Fruit fly (Drosophila melanogaster) whole organism, embryonic: ENCODE data around the gene Cyfip.

Experiments used
- CG13287 ChIP-seq: fragments of 200-800 bp; sonication (Bioruptor generic); IDR thresholded peaks from 2 replicates; pipeline ENCODE4 v1.3.6; 2022; ENCODE audit warnings: missing biosample characterization, missing genetic modification characterization; ENCODE audit not compliant: partially characterized antibody
- CG13894 ChIP-seq: fragments of 200-800 bp; sonication (Bioruptor generic); optimal IDR thresholded peaks from 3 replicates; lab custom pipeline; 2018; ENCODE audit warnings: missing biosample characterization, mild to moderate bottlenecking, missing genetic modification characterization, moderate library complexity
- CG15514 ChIP-seq: fragments of 200-800 bp; sonication (Bioruptor generic); optimal IDR thresholded peaks from 3 replicates; lab custom pipeline; 2017; ENCODE audit warnings: missing biosample characterization, missing genetic modification characterization, mild to moderate bottlenecking, moderate library complexity, missing genetic modification reagents
- CG30403 ChIP-seq: fragments of 200-800 bp; sonication (Bioruptor generic); optimal IDR thresholded peaks from 3 replicates; lab custom pipeline; 2016; ENCODE audit warnings: missing biosample characterization, missing genetic modification characterization
- CG32532 ChIP-seq: fragments of 200-800 bp; sonication (Bioruptor generic); IDR thresholded peaks from 2 replicates; pipeline ENCODE4 v1.3.6; 2022; ENCODE audit warnings: missing biosample characterization, missing genetic modification characterization
- CG34376 ChIP-seq: fragments of 200-800 bp; sonication (Bioruptor generic); optimal IDR thresholded peaks from 2 replicates; lab custom pipeline; 2018; ENCODE audit warnings: missing biosample characterization, mild to moderate bottlenecking, missing genetic modification characterization
- CG7987 ChIP-seq: fragments of 200-800 bp; sonication (Bioruptor generic); optimal IDR thresholded peaks from 2 replicates; lab custom pipeline; 2018; ENCODE audit warnings: missing biosample characterization, mild to moderate bottlenecking, missing genetic modification characterization, moderate library complexity
- CG8281 ChIP-seq: fragments of 200-800 bp; sonication (Bioruptor generic); optimal IDR thresholded peaks from 2 replicates; lab custom pipeline; 2018; ENCODE audit warnings: missing biosample characterization, mild to moderate bottlenecking, missing genetic modification characterization, moderate library complexity
- D19A ChIP-seq: fragments of 200-800 bp; optimal IDR thresholded peaks from 3 replicates; lab custom pipeline; 2019; ENCODE audit warnings: missing biosample characterization, mild to moderate bottlenecking, missing genetic modification characterization, moderate library complexity
- D19B ChIP-seq: fragments of 200-800 bp; sonication (Bioruptor generic); optimal IDR thresholded peaks from 2 replicates; lab custom pipeline; 2017; ENCODE audit warnings: missing biosample characterization, mild to moderate bottlenecking, missing genetic modification characterization
- Fer1 ChIP-seq: fragments of 200-800 bp; sonication (Bioruptor generic); optimal IDR thresholded peaks from 2 replicates; lab custom pipeline; 2017; ENCODE audit warnings: missing biosample characterization, mild to moderate bottlenecking, missing genetic modification characterization
- GATAe ChIP-seq: fragments of 200-800 bp; sonication (Bioruptor generic); conservative IDR thresholded peaks from 2 replicates; pipeline ENCODE4 v1.3.6; 2022; ENCODE audit warnings: missing biosample characterization, missing genetic modification characterization
- HmgZ ChIP-seq: fragments of 200-800 bp; sonication (Bioruptor generic); optimal IDR thresholded peaks from 2 replicates; lab custom pipeline; 2018; ENCODE audit warnings: missing biosample characterization, mild to moderate bottlenecking, missing genetic modification characterization
- Hr51 ChIP-seq, 2 experiments: fragments of 200-800 bp; sonication (Bioruptor generic); optimal IDR thresholded peaks; 2 replicates in 1 of 2; 3 replicates in 1 of 2; lab custom pipeline; 2016 to 2018; ENCODE audit warnings: missing biosample characterization in 2 of 2, missing genetic modification characterization in 2 of 2, mild to moderate bottlenecking in 1 of 2, moderate library complexity in 1 of 2
- Med ChIP-seq: fragments of 200-800 bp; sonication (Bioruptor generic); peaks from one replicate; lab custom pipeline; 2016; ENCODE audit warnings: missing biosample characterization, missing genetic modification characterization, mild to moderate bottlenecking, inconsistent platforms, moderate library complexity
- NC2α ChIP-seq: fragments of 200-800 bp; sonication (Bioruptor generic); optimal IDR thresholded peaks from 2 replicates; lab custom pipeline; 2016; ENCODE audit warnings: missing biosample characterization, missing genetic modification characterization
- NK7.1 ChIP-seq: fragments of 200-800 bp; sonication (Bioruptor generic); optimal IDR thresholded peaks from 3 replicates; lab custom pipeline; 2016; ENCODE audit warnings: missing biosample characterization, missing genetic modification characterization
- NfI ChIP-seq: fragments of 200-800 bp; sonication (Bioruptor generic); optimal IDR thresholded peaks from 3 replicates; lab custom pipeline; 2018; ENCODE audit warnings: missing biosample characterization, mild to moderate bottlenecking, missing genetic modification characterization, moderate library complexity
- Pdp1 ChIP-seq, 2 experiments: fragments of 200-800 bp; sonication (Bioruptor generic); optimal IDR thresholded peaks; 3 replicates each; lab custom pipeline; 2016; ENCODE audit warnings: missing biosample characterization in 2 of 2, missing genetic modification characterization in 2 of 2, mild to moderate bottlenecking in 1 of 2, moderate library complexity in 1 of 2
- TFAM ChIP-seq: fragments of 200-800 bp; sonication (Bioruptor generic); optimal IDR thresholded peaks from 2 replicates; lab custom pipeline; 2017; ENCODE audit warnings: missing biosample characterization, missing genetic modification characterization, inconsistent platforms
- Xbp1 ChIP-seq: fragments of 200-800 bp; sonication (Bioruptor generic); optimal IDR thresholded peaks from 3 replicates; lab custom pipeline; 2016; ENCODE audit warnings: missing biosample characterization, mild to moderate bottlenecking, missing genetic modification characterization
- bbx ChIP-seq: fragments of 200-800 bp; sonication (Bioruptor generic); IDR thresholded peaks from 2 replicates; pipeline ENCODE4 v1.3.6; 2022; ENCODE audit warnings: missing biosample characterization, missing genetic modification characterization; ENCODE audit not compliant: partially characterized antibody
- chinmo ChIP-seq: fragments of 200-800 bp; sonication (Bioruptor generic); IDR thresholded peaks from 4 replicates; pipeline ENCODE4 v1.3.6; 2022; ENCODE audit warnings: missing biosample characterization, missing genetic modification characterization; ENCODE audit not compliant: partially characterized antibody
- cwo ChIP-seq: fragments of 200-800 bp; sonication (Bioruptor generic); optimal IDR thresholded peaks from 3 replicates; lab custom pipeline; 2017; ENCODE audit warnings: missing biosample characterization, missing genetic modification characterization, mild to moderate bottlenecking, moderate library complexity, missing genetic modification reagents
- ems ChIP-seq: fragments of 200-800 bp; sonication (Bioruptor generic); optimal IDR thresholded peaks from 3 replicates; lab custom pipeline; 2016; ENCODE audit warnings: missing biosample characterization, missing genetic modification characterization
- eve ChIP-seq, 2 experiments: fragments of >200 bp; optimal IDR thresholded peaks; 2 replicates each; lab custom pipeline; 2017; ENCODE audit warnings: missing biosample characterization in 2 of 2, missing genetic modification characterization in 2 of 2
- exex ChIP-seq: fragments of 200-800 bp; sonication (Bioruptor generic); optimal IDR thresholded peaks from 4 replicates; lab custom pipeline; 2018; ENCODE audit warnings: missing biosample characterization, mild to moderate bottlenecking, missing genetic modification characterization, moderate library complexity
- fd3F ChIP-seq: fragments of 200-800 bp; sonication (Bioruptor generic); optimal IDR thresholded peaks from 2 replicates; lab custom pipeline; 2018; ENCODE audit warnings: missing biosample characterization, mild to moderate bottlenecking, missing genetic modification characterization, moderate library complexity
- grn ChIP-seq: fragments of 200-800 bp; sonication (Bioruptor generic); optimal IDR thresholded peaks from 3 replicates; lab custom pipeline; 2017; ENCODE audit warnings: missing biosample characterization, missing genetic modification characterization
- ken ChIP-seq: fragments of 200-800 bp; sonication (Bioruptor generic); IDR thresholded peaks from 3 replicates; pipeline ENCODE4 v1.3.6; 2022; ENCODE audit warnings: missing biosample characterization, missing genetic modification characterization
- lab ChIP-seq: fragments of 200-800 bp; sonication (Bioruptor generic); optimal IDR thresholded peaks from 3 replicates; lab custom pipeline; 2017; ENCODE audit warnings: missing biosample characterization, missing genetic modification characterization, mild to moderate bottlenecking, moderate library complexity, missing genetic modification reagents
- mirr ChIP-seq: fragments of 200-800 bp; sonication (Bioruptor generic); optimal IDR thresholded peaks from 3 replicates; lab custom pipeline; 2018; ENCODE audit warnings: missing biosample characterization, mild to moderate bottlenecking, missing genetic modification characterization
- otp ChIP-seq: fragments of 200-800 bp; sonication (Bioruptor generic); IDR thresholded peaks from 3 replicates; pipeline ENCODE4, ENCODE4 v1.3.6; 2022; ENCODE audit warnings: missing biosample characterization, missing genetic modification characterization
- pho ChIP-seq: fragments of 200-800 bp; sonication (Bioruptor generic); optimal IDR thresholded peaks from 2 replicates; lab custom pipeline; 2016; ENCODE audit warnings: missing biosample characterization, missing genetic modification characterization
- ro ChIP-seq: fragments of 200-800 bp; sonication (Bioruptor generic); IDR thresholded peaks from 2 replicates; pipeline ENCODE4 v1.3.6; 2022; ENCODE audit warnings: missing biosample characterization, missing genetic modification characterization
- row ChIP-seq: fragments of 200-800 bp; sonication (Bioruptor generic); IDR thresholded peaks from 3 replicates; pipeline ENCODE4 v1.3.6; 2022; ENCODE audit warnings: missing biosample characterization, missing genetic modification characterization
- sc ChIP-seq, 3 experiments: fragments of >200 bp in 2 of 3; fragments of 200-800 bp in 1 of 3; sonication (Bioruptor generic) in 1 of 3; optimal IDR thresholded peaks; 2 replicates in 2 of 3; 3 replicates in 1 of 3; lab custom pipeline; 2017; ENCODE audit warnings: mild to moderate bottlenecking in 1 of 3, missing biosample characterization in 1 of 3, missing genetic modification characterization in 1 of 3, missing genetic modification reagents in 1 of 3
- sens ChIP-seq: fragments of 200-800 bp; sonication (Bioruptor generic); peaks from one replicate; lab custom pipeline; 2016; ENCODE audit warnings: missing biosample characterization, missing genetic modification characterization
- so ChIP-seq: fragments of 200-800 bp; sonication (Bioruptor generic); IDR thresholded peaks from 3 replicates; pipeline ENCODE4 v1.3.6; 2022; ENCODE audit warnings: missing biosample characterization, missing genetic modification characterization
- sug ChIP-seq: fragments of 200-800 bp; optimal IDR thresholded peaks from 2 replicates; lab custom pipeline; 2019; ENCODE audit warnings: missing biosample characterization, mild to moderate bottlenecking, missing genetic modification characterization, moderate library complexity
- trem ChIP-seq: fragments of 200-800 bp; optimal IDR thresholded peaks from 3 replicates; lab custom pipeline; 2019; ENCODE audit warnings: missing biosample characterization, mild to moderate bottlenecking, missing genetic modification characterization, moderate library complexity
- wdn ChIP-seq: fragments of 200-800 bp; sonication (Bioruptor generic); IDR thresholded peaks from 2 replicates; pipeline ENCODE4 v1.3.6; 2022; ENCODE audit warnings: missing biosample characterization, missing genetic modification characterization
- zen ChIP-seq: fragments of 200-800 bp; sonication (Bioruptor generic); optimal IDR thresholded peaks from 3 replicates; lab custom pipeline; 2018; ENCODE audit warnings: missing biosample characterization, mild to moderate bottlenecking, missing genetic modification characterization, moderate library complexity
- zf30C ChIP-seq: fragments of 200-800 bp; sonication (Bioruptor generic); optimal IDR thresholded peaks from 3 replicates; lab custom pipeline; 2018; ENCODE audit warnings: missing biosample characterization, mild to moderate bottlenecking, missing genetic modification characterization

Gene Cyfip

dm6 chr3R:15293878-15294350, 39.2 kb upstream of the Cyfip start:
- TF ChIP-seq row (peak; percentile 3; the same call in 1 of the 3 replicates), Pdp1 (GFP tag; optimal IDR thresholded peaks at IDR 0.05; lab: Kevin White, UChicago) (peak in 1 of 2 experiments; percentile 88), zf30C (no peak), TFAM (no peak), ems (no peak), so (GFP tag; lab: Robert Waterston, UW) (0 out of 3 replicates have a peak, but pooled peaks have one; percentile 28), CG15514 (GFP tag; lab: Kevin White, UChicago) (peak; percentile 73), CG8281 (tag; lab: Kevin White, UChicago) (peak; percentile 100), zen (tag; lab: Kevin White, UChicago) (no peak), NC2α (GFP tag; lab: Kevin White, UChicago) (no peak), pho (GFP tag; lab: Kevin White, UChicago) (no peak), Hr51 (GFP tag; optimal IDR thresholded peaks at IDR 0.05; lab: Kevin White, UChicago) (no peak), CG30403 (GFP tag; lab: Kevin White, UChicago) (peak; percentile 15), CG13894 (tag; lab: Kevin White, UChicago) (peak; percentile 37), chinmo (0 out of 4 replicates have a peak, but pooled peaks have one; percentile 4), bbx (GFP tag; lab: Robert Waterston, UW) (peak; percentile 24; the same call in 1 of the 2 replicates), otp (GFP tag; lab: Robert Waterston, UW) (no peak), ken (GFP tag; lab: Robert Waterston, UW) (0 out of 3 replicates have a peak, but pooled peaks have one; percentile 12), Xbp1 (GFP tag; lab: Kevin White, UChicago) (no peak), Med (GFP tag; lab: Kevin White, UChicago) (no peak), sens (GFP tag; lab: Kevin White, UChicago) (peak; percentile 37), D19A (tag; lab: Kevin White, UChicago) (no peak), mirr (GFP tag; lab: Kevin White, UChicago) (peak; percentile 59)

dm6 chr3R:15297904-15298303, 35.2 kb upstream of the Cyfip start:
- TF ChIP-seq eve (GFP tag; optimal IDR thresholded peaks at IDR 0.05; lab: Kevin White, UChicago) (peak in 1 of 2 experiments; percentile 2), HmgZ (no peak), CG32532 (peak; percentile 5; the same call in 1 of the 2 replicates), lab (peak; percentile 46), wdn (0 out of 2 replicates have a peak, but pooled peaks have one; percentile 8), Fer1 (peak; percentile 13), NfI (GFP tag; lab: Kevin White, UChicago) (no peak), sc (optimal IDR thresholded peaks at IDR 0.05; lab: Kevin White, UChicago) (no peak), sc (GFP tag; optimal IDR thresholded peaks at IDR 0.05; lab: Kevin White, UChicago) (no peak), cwo (GFP tag; lab: Kevin White, UChicago) (peak; percentile 12), bbx (GFP tag; lab: Robert Waterston, UW) (no peak), trem (tag; lab: Kevin White, UChicago) (no peak), chinmo (peak; percentile 87; the same call in 3 of the 4 replicates), NK7.1 (GFP tag; lab: Kevin White, UChicago) (no peak), grn (GFP tag; lab: Kevin White, UChicago) (peak; percentile 27), GATAe (GFP tag; lab: Robert Waterston, UW) (peak; percentile 42; the same call in 1 of the 2 replicates), CG13287 (GFP tag; lab: Robert Waterston, UW) (0 out of 2 replicates have a peak, but pooled peaks have one; percentile 14), fd3F (GFP tag; lab: Kevin White, UChicago) (no peak), CG7987 (GFP tag; lab: Kevin White, UChicago) (no peak), mirr (GFP tag; lab: Kevin White, UChicago) (peak; percentile 15), CG34376 (GFP tag; lab: Kevin White, UChicago) (peak; percentile 44), exex (peak; percentile 67), ro (GFP tag; lab: Robert Waterston, UW) (no peak), sug (tag; lab: Kevin White, UChicago) (peak; percentile 70), D19B (GFP tag; lab: Kevin White, UChicago) (peak; percentile 17), Med (GFP tag; lab: Kevin White, UChicago) (peak; percentile 64)
- TF ChIP-seq, all 482 proteins: peak for 16
